Worm (Caenorhabditis elegans): Measurements from ENCODE around the gene glb-30.

glb-30 gene

ce11 chrIII:1704020-1704419 lies 35.6 kb upstream of the glb-30 start:
- TF ChIP-seq M03D4.4 (tag; optimal IDR thresholded peaks at IDR 0.05) (no peak), ham-2 (GFP tag; optimal IDR thresholded peaks at IDR 0.05) (peak; percentile 4)

DNA sequence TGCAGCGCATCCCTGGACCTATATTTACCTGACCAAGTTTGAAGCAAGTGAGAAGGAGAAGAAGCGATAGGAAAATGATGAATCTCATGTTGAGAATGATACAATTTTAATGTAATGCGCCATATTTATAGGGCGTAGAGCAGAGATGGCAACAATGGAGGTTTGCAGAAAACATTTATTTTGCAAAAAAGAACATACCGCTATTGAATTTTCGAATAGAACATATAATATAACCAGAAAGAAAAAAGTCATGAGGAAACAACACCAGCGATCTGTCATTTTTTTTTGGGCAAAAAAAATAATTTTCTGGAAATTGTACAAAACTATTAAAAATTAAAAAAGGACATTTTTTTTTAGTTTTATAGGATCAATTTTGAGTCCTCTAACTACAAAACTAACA lies 33.9 kb upstream of the glb-30 start, which contains the start of gene spex-3:
spex-3 (minus strand) TSS at position 101 of the 400 bp plus-strand sequence.
- TF ChIP-seq mep-1 (tag; optimal IDR thresholded peaks at IDR 0.05): no peak
- no peak for TF ChIP-seq ztf-11 (tag; optimal IDR thresholded peaks at IDR 0.05)
- TF ChIP-seq nhr-237 (tag; optimal IDR thresholded peaks at IDR 0.05): no peak
- no peak for TF ChIP-seq zip-8 (tag; optimal IDR thresholded peaks at IDR 0.05)
- TF ChIP-seq unc-62 (GFP tag; optimal IDR thresholded peaks at IDR 0.05): no peak
- TF ChIP-seq ceh-83 (GFP tag; optimal IDR thresholded peaks at IDR 0.05): no peak
- TF ChIP-seq M03D4.4 (tag; optimal IDR thresholded peaks at IDR 0.05): no peak
- no peak for TF ChIP-seq drap-1 (GFP tag; optimal IDR thresholded peaks at IDR 0.05)
- no peak for TF ChIP-seq mls-2 (tag; optimal IDR thresholded peaks at IDR 0.05)
- TF ChIP-seq nhr-28 (tag; optimal IDR thresholded peaks at IDR 0.05): no peak
- TF ChIP-seq ham-2 (GFP tag; optimal IDR thresholded peaks at IDR 0.05): no peak
- TF ChIP-seq ces-1 (GFP tag; optimal IDR thresholded peaks at IDR 0.05): no peak
- no peak for TF ChIP-seq lin-13 (tag; optimal IDR thresholded peaks at IDR 0.05)
- TF ChIP-seq blmp-1 (tag; optimal IDR thresholded peaks at IDR 0.05): no peak
- TF ChIP-seq sptf-1 (tag; optimal IDR thresholded peaks at IDR 0.05): no peak
- no peak for TF ChIP-seq pha-4 (tag; optimal IDR thresholded peaks at IDR 0.05)
- TF ChIP-seq sem-2 (GFP tag; optimal IDR thresholded peaks at IDR 0.05): no peak

DNA sequence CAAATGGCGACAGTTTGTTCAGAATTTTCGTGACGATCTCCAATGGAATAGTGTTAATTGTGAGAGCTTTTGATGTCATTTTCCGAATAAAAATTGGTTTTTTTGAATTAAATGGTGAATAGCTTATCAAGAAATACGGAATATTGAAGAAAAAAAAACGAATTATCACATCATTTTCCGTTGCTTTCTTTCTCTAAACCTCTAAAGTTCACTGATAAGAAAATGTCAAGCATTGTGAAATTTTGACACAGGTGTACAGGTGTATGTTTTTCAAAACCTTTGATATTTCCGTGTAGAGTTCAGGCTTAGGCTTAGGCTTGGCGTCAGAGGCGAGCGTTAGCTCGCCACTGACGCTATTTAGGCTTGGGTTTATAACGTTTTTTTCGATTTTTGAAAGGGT lies 30.4 kb upstream of the glb-30 start, which contains the start of gene fbxa-74:
fbxa-74 (minus strand) TSS at position 145 of the 400 bp plus-strand sequence.
- TF ChIP-seq sem-2 (GFP tag; optimal IDR thresholded peaks at IDR 0.05): no peak
- TF ChIP-seq unc-120 (tag; optimal IDR thresholded peaks at IDR 0.05; ENCODE audit: poor library complexity, severe bottlenecking): no peak
- TF ChIP-seq nhr-28 (tag; optimal IDR thresholded peaks at IDR 0.05): no peak
- no peak for TF ChIP-seq drap-1 (GFP tag; optimal IDR thresholded peaks at IDR 0.05)
- no peak for TF ChIP-seq ceh-43 (GFP tag; optimal IDR thresholded peaks at IDR 0.05)
- TF ChIP-seq mls-2 (tag; optimal IDR thresholded peaks at IDR 0.05): no peak
- TF ChIP-seq unc-39 (tag; optimal IDR thresholded peaks at IDR 0.05): no peak
- TF ChIP-seq cnd-1 (tag; optimal IDR thresholded peaks at IDR 0.05): no peak
- no peak for TF ChIP-seq sptf-1 (tag; optimal IDR thresholded peaks at IDR 0.05)
- no peak for TF ChIP-seq elt-3 (tag; optimal IDR thresholded peaks at IDR 0.05)
- TF ChIP-seq flh-1 (GFP tag; optimal IDR thresholded peaks at IDR 0.05): no peak
- TF ChIP-seq mab-5 (tag; optimal IDR thresholded peaks at IDR 0.05): no peak
- TF ChIP-seq hlh-1 (tag; optimal IDR thresholded peaks at IDR 0.05): no peak
- TF ChIP-seq lin-32 (GFP tag; optimal IDR thresholded peaks at IDR 0.05): no peak

- no peak for TF ChIP-seq cnd-1 (tag; optimal IDR thresholded peaks at IDR 0.05)
Observed at ce11 chrIII:1695006-1695405, 26.6 kb upstream of the glb-30 start, which contains the start of gene srd-64. Gene srd-64 (minus strand): TSS chrIII:1695106.

ce11 chrIII:1689927-1690326 lies 21.5 kb upstream of the glb-30 start, which contains the start of gene Y22D7AR.14:
Gene Y22D7AR.14 (minus strand): TSS chrIII:1690027.
- no peak for TF ChIP-seq nhr-76 (tag; optimal IDR thresholded peaks at IDR 0.05)
- no peak for TF ChIP-seq lsy-2 (tag; optimal IDR thresholded peaks at IDR 0.05)
- no peak for TF ChIP-seq mab-5 (tag; optimal IDR thresholded peaks at IDR 0.05)

- TF ChIP-seq nhr-237 (tag; optimal IDR thresholded peaks at IDR 0.05) (no peak), elt-1 (tag; optimal IDR thresholded peaks at IDR 0.05; ENCODE audit: borderline replicate concordance, insufficient read depth) (no peak), zip-8 (tag; optimal IDR thresholded peaks at IDR 0.05) (no peak), lin-32 (GFP tag; optimal IDR thresholded peaks at IDR 0.05) (no peak), elt-3 (tag; optimal IDR thresholded peaks at IDR 0.05) (no peak), cnd-1 (tag; optimal IDR thresholded peaks at IDR 0.05) (no peak), ceh-39 (tag; optimal IDR thresholded peaks at IDR 0.05) (no peak), mls-2 (tag; optimal IDR thresholded peaks at IDR 0.05) (no peak)
Observed at ce11 chrIII:1687999-1688398, 19.6 kb upstream of the glb-30 start, which contains the start of gene Y22D7AR.7. Gene Y22D7AR.7 (minus strand): TSS chrIII:1688099.
